Worm (Caenorhabditis elegans) whole organism, L3 larva: ENCODE measurements around the gene cam-1.
A peak's percentile ranks its signal among the peaks of the same experiment; 100 is the strongest.

ENCODE experiments used
- R02D3.7 ChIP-seq: fragments of 150-350 bp; optimal IDR thresholded peaks from 2 replicates; lab custom pipeline; 2014; ENCODE audit warnings: missing biosample characterization, missing genetic modification characterization
- ZK546.5 ChIP-seq: sonication (generic microtip); optimal IDR thresholded peaks from 2 replicates; lab custom pipeline; 2017; ENCODE audit warnings: missing biosample characterization, missing genetic modification characterization
- ama-1 ChIP-seq: fragments of 150-350 bp; optimal IDR thresholded peaks from 2 replicates; lab custom pipeline; 2018
- ceh-16 ChIP-seq: sonication (generic microtip); optimal IDR thresholded peaks from 2 replicates; lab custom pipeline; 2017; ENCODE audit warnings: missing biosample characterization, missing genetic modification characterization
- ceh-28 ChIP-seq: fragments of 150-350 bp; optimal IDR thresholded peaks from 2 replicates; lab custom pipeline; 2014; ENCODE audit warnings: missing biosample characterization, missing genetic modification reagents, missing genetic modification characterization
- ceh-82 ChIP-seq: fragments of 150-350 bp; optimal IDR thresholded peaks from 2 replicates; lab custom pipeline; 2014; ENCODE audit warnings: missing biosample characterization, missing genetic modification characterization
- ceh-9 ChIP-seq: sonication (generic microtip); optimal IDR thresholded peaks from 2 replicates; lab custom pipeline; 2018; ENCODE audit warnings: missing biosample characterization, missing genetic modification characterization
- egl-27 ChIP-seq: sonication (generic microtip); optimal IDR thresholded peaks from 4 replicates; lab custom pipeline; 2017; ENCODE audit warnings: missing biosample characterization, missing genetic modification reagents, missing genetic modification characterization
- egl-5 ChIP-seq: fragments of 150-350 bp; optimal IDR thresholded peaks from 2 replicates; lab custom pipeline; 2017; ENCODE audit warnings: missing biosample characterization, missing genetic modification reagents, missing genetic modification characterization, inconsistent platforms
- elt-1 ChIP-seq: fragments of 150-350 bp; optimal IDR thresholded peaks from 2 replicates; lab custom pipeline; 2014; ENCODE audit warnings: missing biosample characterization, missing genetic modification characterization
- elt-3 ChIP-seq, 3 experiments: fragments of 150-350 bp in 1 of 3; sonication (generic microtip) in 2 of 3; optimal IDR thresholded peaks; 2 replicates in 2 of 3; 4 replicates in 1 of 3; lab custom pipeline; 2014 to 2017; ENCODE audit warnings: missing biosample characterization in 3 of 3, missing genetic modification characterization in 3 of 3
- hmg-11 ChIP-seq: sonication (generic microtip); optimal IDR thresholded peaks from 2 replicates; lab custom pipeline; 2016; ENCODE audit warnings: missing genetic modification characterization, missing compliant biosample characterization
- lin-15B ChIP-seq: fragments of 150-350 bp; optimal IDR thresholded peaks from 2 replicates; lab custom pipeline; 2014; ENCODE audit warnings: missing biosample characterization, missing genetic modification characterization
- lsy-12 ChIP-seq: sonication (generic microtip); optimal IDR thresholded peaks from 2 replicates; lab custom pipeline; 2016; ENCODE audit warnings: mild to moderate bottlenecking, missing genetic modification characterization, missing compliant biosample characterization
- mdl-1 ChIP-seq: fragments of 150-350 bp; optimal IDR thresholded peaks from 2 replicates; lab custom pipeline; 2014; ENCODE audit warnings: missing biosample characterization, missing genetic modification characterization
- mml-1 ChIP-seq: fragments of 150-350 bp; sonication (generic microtip); optimal IDR thresholded peaks from 3 replicates; lab custom pipeline; 2014; ENCODE audit warnings: missing biosample characterization, missing genetic modification characterization
- nfya-1 ChIP-seq: sonication (generic microtip); optimal IDR thresholded peaks from 2 replicates; lab custom pipeline; 2017; ENCODE audit warnings: missing genetic modification characterization, mild to moderate bottlenecking, missing compliant biosample characterization, antibody characterized with exemption, moderate library complexity; ENCODE audit not compliant: insufficient read depth
- nhr-11 ChIP-seq: fragments of 150-350 bp; optimal IDR thresholded peaks from 2 replicates; lab custom pipeline; 2014; ENCODE audit warnings: missing biosample characterization, missing genetic modification characterization
- nhr-23 ChIP-seq: fragments of 150-350 bp; optimal IDR thresholded peaks from 2 replicates; lab custom pipeline; 2014; ENCODE audit warnings: missing biosample characterization, missing genetic modification reagents, missing genetic modification characterization
- nhr-237 ChIP-seq: fragments of 150-350 bp; optimal IDR thresholded peaks from 2 replicates; lab custom pipeline; 2014; ENCODE audit warnings: missing biosample characterization, missing genetic modification characterization
- nhr-25 ChIP-seq: sonication (generic microtip); optimal IDR thresholded peaks from 2 replicates; lab custom pipeline; 2017; ENCODE audit warnings: missing biosample characterization, missing genetic modification characterization
- nhr-43 ChIP-seq: sonication (generic microtip); optimal IDR thresholded peaks from 2 replicates; lab custom pipeline; 2016; ENCODE audit warnings: mild to moderate bottlenecking, missing genetic modification characterization, missing compliant biosample characterization; ENCODE audit not compliant: poor library complexity, severe bottlenecking
- nhr-76 ChIP-seq: fragments of 150-350 bp; sonication (generic microtip); optimal IDR thresholded peaks from 5 replicates; lab custom pipeline; 2014; ENCODE audit warnings: missing biosample characterization, missing genetic modification characterization
- nhr-77 ChIP-seq: fragments of 150-350 bp; optimal IDR thresholded peaks from 2 replicates; lab custom pipeline; 2014; ENCODE audit warnings: missing biosample characterization, missing genetic modification characterization
- pha-4 ChIP-seq: fragments of 150-350 bp; optimal IDR thresholded peaks from 2 replicates; lab custom pipeline; 2014; ENCODE audit warnings: missing biosample characterization, missing genetic modification reagents, missing genetic modification characterization
- snpc-4 ChIP-seq: fragments of 150-350 bp; optimal IDR thresholded peaks from 2 replicates; lab custom pipeline; 2014; ENCODE audit warnings: missing biosample characterization, missing genetic modification characterization
- tbx-2 ChIP-seq: sonication (generic microtip); optimal IDR thresholded peaks from 2 replicates; lab custom pipeline; 2016; ENCODE audit warnings: mild to moderate bottlenecking, missing genetic modification characterization, missing compliant biosample characterization
- unc-39 ChIP-seq: sonication (generic microtip); optimal IDR thresholded peaks from 4 replicates; lab custom pipeline; 2017; ENCODE audit warnings: missing biosample characterization, missing genetic modification characterization
- unc-62 ChIP-seq: fragments of 150-350 bp; sonication (generic microtip); optimal IDR thresholded peaks from 4 replicates; lab custom pipeline; 2014; ENCODE audit warnings: missing biosample characterization, missing genetic modification reagents, missing genetic modification characterization
- zag-1 ChIP-seq: fragments of 150-350 bp; optimal IDR thresholded peaks from 2 replicates; lab custom pipeline; 2014; ENCODE audit warnings: missing biosample characterization, missing genetic modification characterization
- ztf-11 ChIP-seq: fragments of 150-350 bp; optimal IDR thresholded peaks from 2 replicates; lab custom pipeline; 2014; ENCODE audit warnings: missing biosample characterization, missing genetic modification characterization

Gene cam-1

ce11 chrII:9345116-9345515 lies 35.0 kb upstream of the cam-1 start:
- TF ChIP-seq hmg-11 (tag; lab: Kevin White, UChicago) (no peak), unc-39 (no peak), zag-1 (no peak), nfya-1 (no peak), nhr-237 (tag; lab: Kevin White, UChicago) (no peak), nhr-25 (no peak), ceh-16 (tag; lab: Kevin White, UChicago) (no peak), unc-62 (no peak), egl-27 (tag; lab: Kevin White, UChicago) (no peak), ceh-9 (tag; lab: Kevin White, UChicago) (no peak), snpc-4 (tag; lab: Kevin White, UChicago) (no peak), R02D3.7 (tag; lab: Kevin White, UChicago) (no peak), mdl-1 (tag; lab: Kevin White, UChicago) (no peak), nhr-77 (tag; lab: Kevin White, UChicago) (no peak)
- TF ChIP-seq, all 47 proteins: peak for 0

DNA sequence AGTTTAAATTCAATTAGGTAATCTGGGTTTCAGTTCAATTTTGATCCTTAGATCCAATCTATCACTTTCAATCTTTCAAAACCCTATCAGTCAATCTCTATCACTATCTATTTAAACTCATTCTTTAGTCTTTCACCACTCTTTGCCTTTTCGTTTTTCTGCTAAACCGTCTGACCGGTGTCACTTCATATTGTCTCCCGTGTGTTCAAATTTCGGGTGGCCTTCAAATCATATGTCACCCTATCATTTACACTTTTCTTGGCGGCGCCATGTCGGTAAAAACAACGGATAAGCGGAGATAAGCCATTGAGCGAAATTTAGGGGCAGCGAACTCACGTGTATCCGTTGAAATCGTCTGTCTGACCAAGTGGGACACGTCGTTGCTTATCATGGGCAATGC lies 33.9 kb upstream of the cam-1 start:
- peak; percentile 39 for TF ChIP-seq tbx-2
- TF ChIP-seq nfya-1, result no peak
- no peak for TF ChIP-seq nhr-11
- TF ChIP-seq ceh-9 (tag; lab: Kevin White, UChicago), result no peak
- peak; percentile 51 for TF ChIP-seq nhr-25
- TF ChIP-seq lsy-12, result no peak
- peak in 2 of 3 experiments; percentile 59 to 86 for TF ChIP-seq elt-3 (tag; optimal IDR thresholded peaks at IDR 0.05; lab: Kevin White, UChicago)
- no peak for TF ChIP-seq ZK546.5 (tag; lab: Kevin White, UChicago)
- no peak for TF ChIP-seq nhr-76 (tag; lab: Kevin White, UChicago)
- TF ChIP-seq unc-62, result peak; percentile 58
- TF ChIP-seq mdl-1 (tag; lab: Kevin White, UChicago), result no peak
- no peak for TF ChIP-seq nhr-237 (tag; lab: Kevin White, UChicago)
- TF ChIP-seq nhr-43 (tag; lab: Kevin White, UChicago), result peak; percentile 92
- no peak for TF ChIP-seq egl-5 (tag; lab: Kevin White, UChicago)
- TF ChIP-seq egl-27 (tag; lab: Kevin White, UChicago), result no peak
- peak; percentile 65 for TF ChIP-seq nhr-23 (tag; lab: Kevin White, UChicago)
- TF ChIP-seq, all 47 proteins: peak for 6

DNA sequence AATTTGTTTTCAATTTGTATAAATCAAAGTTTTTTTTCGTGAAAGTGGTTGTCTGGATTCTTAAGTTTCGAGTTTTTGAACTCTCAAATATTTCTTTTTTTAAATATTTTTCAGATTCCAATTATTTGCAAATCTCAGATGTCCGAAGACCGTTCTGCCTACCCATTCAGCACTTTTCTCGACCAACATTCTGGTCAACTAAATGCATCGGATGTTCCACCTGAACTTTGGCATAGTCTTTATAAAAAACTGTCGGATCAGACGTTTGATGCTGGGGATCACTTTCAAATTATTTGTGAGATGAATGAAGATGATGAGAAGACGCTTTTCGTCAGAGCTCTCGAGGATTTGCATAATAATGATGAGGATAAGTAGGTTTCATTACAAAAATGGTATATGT lies 28.8 kb upstream of the cam-1 start, which contains the start of gene ttll-12:
TSS of gene ttll-12 (plus strand) at position 139 of the 400 bp plus-strand sequence.
- TF ChIP-seq nhr-25 (peak; percentile 9), ama-1 (lab: Kevin White, UChicago) (peak; percentile 85), tbx-2 (no peak), ceh-82 (no peak)

- TF ChIP-seq ztf-11 (tag; lab: Kevin White, UChicago) (no peak), pha-4 (tag; lab: Kevin White, UChicago) (peak; percentile 12), ama-1 (lab: Kevin White, UChicago) (peak; percentile 31), elt-1 (tag; lab: Kevin White, UChicago) (no peak)
Observed at ce11 chrII:9336651-9337050, 26.5 kb upstream of the cam-1 start.

- peak; percentile 46 for TF ChIP-seq ceh-28 (tag; lab: Kevin White, UChicago)
- no peak for TF ChIP-seq elt-3 (tag; optimal IDR thresholded peaks at IDR 0.05; lab: Kevin White, UChicago)
- TF ChIP-seq, all 47 proteins: peak for 1
Observed at ce11 chrII:9333714-9334113, 23.6 kb upstream of the cam-1 start, which contains the start of gene scp-1. scp-1 (plus strand) TSS chrII:9334014.

- no peak for TF ChIP-seq lin-15B (tag; lab: Kevin White, UChicago)
- no peak for TF ChIP-seq nfya-1
- TF ChIP-seq elt-3 (tag; optimal IDR thresholded peaks at IDR 0.05; lab: Kevin White, UChicago), result no peak
- TF ChIP-seq unc-62, result no peak
- no peak for TF ChIP-seq unc-39
- TF ChIP-seq ama-1 (lab: Kevin White, UChicago), result no peak
- TF ChIP-seq mml-1 (tag; lab: Kevin White, UChicago), result no peak
- no peak for TF ChIP-seq ceh-9 (tag; lab: Kevin White, UChicago)
- TF ChIP-seq lsy-12, result no peak
- TF ChIP-seq ztf-11 (tag; lab: Kevin White, UChicago), result no peak
- no peak for TF ChIP-seq pha-4 (tag; lab: Kevin White, UChicago)
Observed at ce11 chrII:9333034-9333433, 22.9 kb upstream of the cam-1 start.
